Fruit fly (Drosophila melanogaster) whole organism, embryonic: ENCODE results near the gene CG8112.

Source experiments
- CG10431 ChIP-seq: fragments of 200-800 bp; sonication (Bioruptor generic); optimal IDR thresholded peaks from 3 replicates; lab custom pipeline; 2018; ENCODE audit warnings: missing biosample characterization, mild to moderate bottlenecking, missing genetic modification characterization
- CG10543 ChIP-seq: fragments of 200-800 bp; sonication (Bioruptor generic); optimal IDR thresholded peaks from 3 replicates; lab custom pipeline; 2017; ENCODE audit warnings: missing biosample characterization, mild to moderate bottlenecking, missing genetic modification characterization, moderate library complexity
- CG11504 ChIP-seq: fragments of 200-800 bp; sonication (Bioruptor generic); optimal IDR thresholded peaks from 3 replicates; lab custom pipeline; 2019; ENCODE audit warnings: missing biosample characterization, mild to moderate bottlenecking, missing genetic modification characterization, moderate library complexity
- CG1233 ChIP-seq: fragments of 200-800 bp; sonication (Bioruptor generic); optimal IDR thresholded peaks from 4 replicates; lab custom pipeline; 2018; ENCODE audit warnings: missing biosample characterization, mild to moderate bottlenecking, missing genetic modification characterization
- CG12942 ChIP-seq: fragments of 200-800 bp; sonication (Bioruptor generic); optimal IDR thresholded peaks from 3 replicates; lab custom pipeline; 2016; ENCODE audit warnings: missing biosample characterization, missing genetic modification characterization
- CG14441 ChIP-seq: fragments of 200-800 bp; sonication (Bioruptor generic); IDR thresholded peaks from 2 replicates; pipeline ENCODE4 v1.3.6; 2022; ENCODE audit warnings: missing biosample characterization, missing genetic modification characterization
- CG14710 ChIP-seq: fragments of 200-800 bp; sonication (Bioruptor generic); optimal IDR thresholded peaks from 3 replicates; lab custom pipeline; 2019; ENCODE audit warnings: missing biosample characterization, mild to moderate bottlenecking, missing genetic modification characterization, moderate library complexity
- CG2120 ChIP-seq: fragments of 200-800 bp; sonication (Bioruptor generic); optimal IDR thresholded peaks from 3 replicates; lab custom pipeline; 2016; ENCODE audit warnings: missing biosample characterization, missing genetic modification characterization
- CG31388 ChIP-seq: fragments of 200-800 bp; sonication (Bioruptor generic); optimal IDR thresholded peaks from 2 replicates; lab custom pipeline; 2016; ENCODE audit warnings: missing biosample characterization, missing genetic modification characterization
- CG3163 ChIP-seq: fragments of 200-800 bp; sonication (Bioruptor generic); optimal IDR thresholded peaks from 3 replicates; lab custom pipeline; 2016; ENCODE audit warnings: missing biosample characterization, missing genetic modification characterization
- CG3407 ChIP-seq: fragments of 200-800 bp; sonication (Bioruptor generic); optimal IDR thresholded peaks from 2 replicates; lab custom pipeline; 2018; ENCODE audit warnings: missing biosample characterization, mild to moderate bottlenecking, missing genetic modification characterization
- CG4282 ChIP-seq: fragments of 200-800 bp; sonication (Bioruptor generic); optimal IDR thresholded peaks from 2 replicates; lab custom pipeline; 2016; ENCODE audit warnings: missing biosample characterization, missing genetic modification characterization
- CG4328 ChIP-seq: fragments of 200-800 bp; sonication (Bioruptor generic); optimal IDR thresholded peaks from 3 replicates; lab custom pipeline; 2017; ENCODE audit warnings: missing biosample characterization, missing genetic modification reagents, missing genetic modification characterization
- CG4424 ChIP-seq: fragments of 200-800 bp; sonication (Bioruptor generic); optimal IDR thresholded peaks from 3 replicates; lab custom pipeline; 2016; ENCODE audit warnings: missing biosample characterization, missing genetic modification characterization
- CG4820 ChIP-seq: fragments of 200-800 bp; sonication (Bioruptor generic); optimal IDR thresholded peaks from 3 replicates; lab custom pipeline; 2016; ENCODE audit warnings: missing biosample characterization, missing genetic modification characterization
- CG6683 ChIP-seq: fragments of 200-800 bp; sonication (Bioruptor generic); optimal IDR thresholded peaks from 2 replicates; lab custom pipeline; 2017; ENCODE audit warnings: missing biosample characterization, mild to moderate bottlenecking, missing genetic modification characterization, missing genetic modification reagents
- CG6813 ChIP-seq: fragments of 200-800 bp; sonication (Bioruptor generic); optimal IDR thresholded peaks from 2 replicates; lab custom pipeline; 2017; ENCODE audit warnings: missing biosample characterization, missing genetic modification characterization, mild to moderate bottlenecking, moderate library complexity, missing genetic modification reagents
- CG7271 ChIP-seq: fragments of 200-800 bp; sonication (Bioruptor generic); optimal IDR thresholded peaks from 2 replicates; lab custom pipeline; 2018; ENCODE audit warnings: missing biosample characterization, mild to moderate bottlenecking, missing genetic modification characterization, moderate library complexity
- CG7745 ChIP-seq: fragments of 200-800 bp; sonication (Bioruptor generic); optimal IDR thresholded peaks from 2 replicates; lab custom pipeline; 2018; ENCODE audit warnings: missing biosample characterization, mild to moderate bottlenecking, missing genetic modification characterization, moderate library complexity
- CG8924 ChIP-seq: fragments of 200-800 bp; optimal IDR thresholded peaks from 3 replicates; lab custom pipeline; 2019; ENCODE audit warnings: missing biosample characterization, mild to moderate bottlenecking, missing genetic modification characterization, moderate library complexity
- CG9817 ChIP-seq: fragments of 200-800 bp; sonication (Bioruptor generic); optimal IDR thresholded peaks from 2 replicates; lab custom pipeline; 2018; ENCODE audit warnings: missing biosample characterization, mild to moderate bottlenecking, missing genetic modification characterization, moderate library complexity
- Dp ChIP-seq: fragments of 200-800 bp; sonication (Bioruptor generic); optimal IDR thresholded peaks from 2 replicates; lab custom pipeline; 2018; ENCODE audit warnings: missing biosample characterization, mild to moderate bottlenecking, missing genetic modification characterization, moderate library complexity
- Drgx ChIP-seq: fragments of 200-800 bp; sonication (Bioruptor generic); IDR thresholded peaks from 2 replicates; pipeline ENCODE4 v1.3.6; 2022; ENCODE audit warnings: missing biosample characterization, missing genetic modification characterization
- E2f2 ChIP-seq: fragments of 200-800 bp; sonication (Bioruptor generic); IDR thresholded peaks from 2 replicates; pipeline ENCODE4 v1.3.6; 2022; ENCODE audit warnings: missing biosample characterization, missing genetic modification characterization
- Fer2 ChIP-seq: fragments of 200-800 bp; sonication (Bioruptor generic); optimal IDR thresholded peaks from 2 replicates; lab custom pipeline; 2018; ENCODE audit warnings: missing biosample characterization, mild to moderate bottlenecking, missing genetic modification characterization, moderate library complexity
- Fer3 ChIP-seq: fragments of 200-800 bp; sonication (Bioruptor generic); optimal IDR thresholded peaks from 2 replicates; lab custom pipeline; 2018; ENCODE audit warnings: missing biosample characterization, mild to moderate bottlenecking, missing genetic modification characterization, moderate library complexity
- Mad ChIP-seq: fragments of 200-800 bp; sonication (Bioruptor generic); optimal IDR thresholded peaks from 2 replicates; lab custom pipeline; 2016; ENCODE audit warnings: missing biosample characterization, missing genetic modification characterization
- Med ChIP-seq: fragments of 200-800 bp; sonication (Bioruptor generic); peaks from one replicate; lab custom pipeline; 2016; ENCODE audit warnings: missing biosample characterization, missing genetic modification characterization, mild to moderate bottlenecking, inconsistent platforms, moderate library complexity
- Mrtf ChIP-seq: fragments of 200-800 bp; sonication (Bioruptor generic); IDR thresholded peaks from 3 replicates; pipeline ENCODE4 v1.3.6; 2022; ENCODE audit warnings: missing biosample characterization, missing genetic modification characterization
- Myb ChIP-seq: fragments of 200-800 bp; sonication (Bioruptor generic); optimal IDR thresholded peaks from 2 replicates; lab custom pipeline; 2016; ENCODE audit warnings: missing biosample characterization, missing genetic modification characterization
- NfI ChIP-seq: fragments of 200-800 bp; sonication (Bioruptor generic); optimal IDR thresholded peaks from 3 replicates; lab custom pipeline; 2018; ENCODE audit warnings: missing biosample characterization, mild to moderate bottlenecking, missing genetic modification characterization, moderate library complexity
- Opbp ChIP-seq: fragments of 200-800 bp; sonication (Bioruptor generic); IDR thresholded peaks from 3 replicates; pipeline ENCODE4 v1.3.6; 2022; ENCODE audit warnings: missing biosample characterization, missing genetic modification characterization; ENCODE audit not compliant: partially characterized antibody
- Pdp1 ChIP-seq, 2 experiments: fragments of 200-800 bp; sonication (Bioruptor generic); optimal IDR thresholded peaks; 3 replicates each; lab custom pipeline; 2016; ENCODE audit warnings: missing biosample characterization in 2 of 2, missing genetic modification characterization in 2 of 2, mild to moderate bottlenecking in 1 of 2, moderate library complexity in 1 of 2
- abd-A ChIP-seq: fragments of 200-800 bp; sonication (Bioruptor generic); optimal IDR thresholded peaks from 3 replicates; lab custom pipeline; 2019; ENCODE audit warnings: missing biosample characterization, mild to moderate bottlenecking, missing genetic modification characterization, moderate library complexity
- ap ChIP-seq: fragments of 200-800 bp; sonication (Bioruptor generic); IDR thresholded peaks from 2 replicates; pipeline ENCODE4 v1.3.6; 2022; ENCODE audit warnings: missing biosample characterization, missing genetic modification characterization
- ci ChIP-seq: fragments of 200-800 bp; sonication (Bioruptor generic); IDR thresholded peaks from 3 replicates; pipeline ENCODE4 v1.3.6; 2022; ENCODE audit warnings: missing biosample characterization, missing genetic modification characterization
- dpn ChIP-seq, 2 experiments: fragments of 200-800 bp; sonication (Bioruptor generic); optimal IDR thresholded peaks; 3 replicates each; lab custom pipeline; 2016; ENCODE audit warnings: missing biosample characterization in 2 of 2, missing genetic modification characterization in 2 of 2
- emc ChIP-seq: fragments of 200-800 bp; sonication (Bioruptor generic); optimal IDR thresholded peaks from 2 replicates; lab custom pipeline; 2016; ENCODE audit warnings: missing biosample characterization, missing genetic modification characterization
- fd3F ChIP-seq: fragments of 200-800 bp; sonication (Bioruptor generic); optimal IDR thresholded peaks from 2 replicates; lab custom pipeline; 2018; ENCODE audit warnings: missing biosample characterization, mild to moderate bottlenecking, missing genetic modification characterization, moderate library complexity
- gt ChIP-seq: fragments of 200-800 bp; sonication (Bioruptor generic); IDR thresholded peaks from 2 replicates; pipeline ENCODE4 v1.3.6; 2022; ENCODE audit warnings: missing biosample characterization, missing genetic modification characterization
- lilli ChIP-seq: fragments of 200-800 bp; sonication (Bioruptor generic); optimal IDR thresholded peaks from 3 replicates; lab custom pipeline; 2016; ENCODE audit warnings: missing biosample characterization, missing genetic modification characterization
- otp ChIP-seq: fragments of 200-800 bp; sonication (Bioruptor generic); IDR thresholded peaks from 3 replicates; pipeline ENCODE4, ENCODE4 v1.3.6; 2022; ENCODE audit warnings: missing biosample characterization, missing genetic modification characterization
- pb ChIP-seq: fragments of 200-800 bp; sonication (Bioruptor generic); optimal IDR thresholded peaks from 3 replicates; lab custom pipeline; 2016; ENCODE audit warnings: missing biosample characterization, missing genetic modification characterization
- pnt ChIP-seq: fragments of 200-800 bp; sonication (Bioruptor generic); optimal IDR thresholded peaks from 3 replicates; lab custom pipeline; 2016; ENCODE audit warnings: missing biosample characterization, missing genetic modification characterization
- sc ChIP-seq, 3 experiments: fragments of >200 bp in 2 of 3; fragments of 200-800 bp in 1 of 3; sonication (Bioruptor generic) in 1 of 3; optimal IDR thresholded peaks; 2 replicates in 2 of 3; 3 replicates in 1 of 3; lab custom pipeline; 2017; ENCODE audit warnings: mild to moderate bottlenecking in 1 of 3, missing biosample characterization in 1 of 3, missing genetic modification characterization in 1 of 3, missing genetic modification reagents in 1 of 3
- sens-2 ChIP-seq: fragments of 200-800 bp; sonication (Bioruptor generic); IDR thresholded peaks from 2 replicates; pipeline ENCODE4 v1.3.6; 2022; ENCODE audit warnings: missing biosample characterization, missing genetic modification characterization
- so ChIP-seq: fragments of 200-800 bp; sonication (Bioruptor generic); IDR thresholded peaks from 3 replicates; pipeline ENCODE4 v1.3.6; 2022; ENCODE audit warnings: missing biosample characterization, missing genetic modification characterization
- ssp ChIP-seq: fragments of 200-800 bp; sonication (Bioruptor generic); IDR thresholded peaks from 2 replicates; pipeline ENCODE4 v1.3.6; 2022; ENCODE audit warnings: missing biosample characterization, missing genetic modification characterization
- trh ChIP-seq: fragments of 200-800 bp; sonication (Bioruptor generic); optimal IDR thresholded peaks from 2 replicates; lab custom pipeline; 2016; ENCODE audit warnings: missing biosample characterization, missing genetic modification characterization
- tup ChIP-seq: fragments of 200-800 bp; sonication (Bioruptor generic); optimal IDR thresholded peaks from 2 replicates; lab custom pipeline; 2016; ENCODE audit warnings: missing biosample characterization, mild to moderate bottlenecking, missing genetic modification characterization, moderate library complexity
- vvl ChIP-seq: fragments of 200-800 bp; sonication (Bioruptor generic); IDR thresholded peaks from 2 replicates; pipeline ENCODE4 v1.3.6; 2022; ENCODE audit warnings: missing biosample characterization, missing genetic modification characterization
- yki ChIP-seq: fragments of >200 bp; optimal IDR thresholded peaks from 3 replicates; lab custom pipeline; 2018

The CG8112 gene

dm6 chr3R:8741248-8741647 lies 28.5 kb downstream of the CG8112 start (continued):
- TF ChIP-seq CG4328 (GFP tag; lab: Kevin White, UChicago) = no peak
- no peak for TF ChIP-seq emc (GFP tag; lab: Kevin White, UChicago)
- TF ChIP-seq CG10543 (GFP tag; lab: Kevin White, UChicago) = peak; percentile 48
- no peak for TF ChIP-seq Fer3 (tag; lab: Kevin White, UChicago)
- no peak for TF ChIP-seq yki (lab: Kevin White, UChicago)
- TF ChIP-seq CG4424 (GFP tag; lab: Kevin White, UChicago) = no peak
- TF ChIP-seq Opbp (GFP tag; lab: Robert Waterston, UW) = no peak
- no peak for TF ChIP-seq pnt (GFP tag; lab: Kevin White, UChicago)
- TF ChIP-seq Myb (GFP tag; lab: Kevin White, UChicago) = no peak
- TF ChIP-seq NfI (GFP tag; lab: Kevin White, UChicago) = no peak
- peak; percentile 35 for TF ChIP-seq Med (GFP tag; lab: Kevin White, UChicago)
- peak in 1 of 2 experiments; percentile 79 for TF ChIP-seq Pdp1 (GFP tag; optimal IDR thresholded peaks at IDR 0.05; lab: Kevin White, UChicago)
- 0 out of 3 replicates have a peak, but pooled peaks have one; percentile 33 for TF ChIP-seq ci (GFP tag; lab: Robert Waterston, UW)
- no peak for TF ChIP-seq CG14441 (GFP tag; lab: Robert Waterston, UW)
- no peak for TF ChIP-seq CG14710 (tag; lab: Kevin White, UChicago)
- TF ChIP-seq CG10431 = no peak
- no peak for TF ChIP-seq gt (GFP tag; lab: Robert Waterston, UW)
- TF ChIP-seq ssp (GFP tag; lab: Robert Waterston, UW) = no peak
- no peak for TF ChIP-seq Mad (GFP tag; lab: Kevin White, UChicago)
- no peak for TF ChIP-seq CG6813 (GFP tag; lab: Kevin White, UChicago)
- TF ChIP-seq so (GFP tag; lab: Robert Waterston, UW) = peak; percentile 41; the same call in 1 of the 3 replicates
- TF ChIP-seq trh (GFP tag; lab: Kevin White, UChicago) = no peak
- no peak for TF ChIP-seq Fer2 (tag; lab: Kevin White, UChicago)
- TF ChIP-seq CG4282 = no peak
- no peak for TF ChIP-seq sc (optimal IDR thresholded peaks at IDR 0.05; lab: Kevin White, UChicago)
- TF ChIP-seq sc (GFP tag; optimal IDR thresholded peaks at IDR 0.05; lab: Kevin White, UChicago) = no peak
- no peak for TF ChIP-seq CG7271 (tag; lab: Kevin White, UChicago)
- no peak for TF ChIP-seq CG2120 (GFP tag; lab: Kevin White, UChicago)
- TF ChIP-seq E2f2 (GFP tag; lab: Robert Waterston, UW) = no peak
- TF ChIP-seq CG11504 = no peak
- no peak for TF ChIP-seq CG3163 (GFP tag; lab: Kevin White, UChicago)
- no peak for TF ChIP-seq CG4820 (GFP tag; lab: Kevin White, UChicago)
- no peak for TF ChIP-seq lilli
- no peak for TF ChIP-seq CG9817 (tag; lab: Kevin White, UChicago)
- TF ChIP-seq CG7745 (tag; lab: Kevin White, UChicago) = no peak
- no peak for TF ChIP-seq Mrtf (GFP tag; lab: Robert Waterston, UW)
- TF ChIP-seq CG3407 (GFP tag; lab: Kevin White, UChicago) = no peak
- no peak for TF ChIP-seq Drgx
- no peak for TF ChIP-seq dpn (GFP tag; optimal IDR thresholded peaks at IDR 0.05; lab: Kevin White, UChicago)
- no peak for TF ChIP-seq otp (GFP tag; lab: Robert Waterston, UW)
- TF ChIP-seq CG6683 (GFP tag; lab: Kevin White, UChicago) = no peak
- TF ChIP-seq sens-2 = no peak
- TF ChIP-seq CG8924 (tag; lab: Kevin White, UChicago) = no peak
- peak; percentile 72 for TF ChIP-seq abd-A
- TF ChIP-seq CG31388 (GFP tag; lab: Kevin White, UChicago) = no peak
- TF ChIP-seq CG1233 (GFP tag; lab: Kevin White, UChicago) = no peak
- no peak for TF ChIP-seq CG12942 (GFP tag; lab: Kevin White, UChicago)
- no peak for TF ChIP-seq tup
- TF ChIP-seq pb (GFP tag; lab: Kevin White, UChicago) = no peak
- no peak for TF ChIP-seq ap (GFP tag; lab: Robert Waterston, UW)
- no peak for TF ChIP-seq vvl (GFP tag; lab: Robert Waterston, UW)
- TF ChIP-seq Dp = no peak
- TF ChIP-seq fd3F (GFP tag; lab: Kevin White, UChicago) = no peak
